Worm (Caenorhabditis elegans) whole organism, L1 larva: Measurements from ENCODE around the gene F10A3.12.

ENCODE experiments used
- hpl-2 ChIP-seq: fragments of 150-350 bp; optimal IDR thresholded peaks from 2 replicates; lab custom pipeline; 2014; ENCODE audit warnings: missing biosample characterization, missing genetic modification reagents, missing genetic modification characterization
- lsy-2 ChIP-seq, 2 experiments: fragments of 150-350 bp; optimal IDR thresholded peaks; 2 replicates each; lab custom pipeline; 2014; ENCODE audit warnings: missing biosample characterization in 2 of 2, missing genetic modification characterization in 2 of 2
- skn-1 ChIP-seq: fragments of 150-350 bp; optimal IDR thresholded peaks from 2 replicates; lab custom pipeline; 2014; ENCODE audit warnings: missing biosample characterization, missing genetic modification characterization
- sptf-1 ChIP-seq: fragments of 150-350 bp; optimal IDR thresholded peaks from 2 replicates; lab custom pipeline; 2014; ENCODE audit warnings: missing biosample characterization, missing genetic modification characterization
- ztf-4 ChIP-seq: fragments of 150-350 bp; optimal IDR thresholded peaks from 2 replicates; lab custom pipeline; 2014; ENCODE audit warnings: missing biosample characterization, missing genetic modification characterization

ce11 chrV:16114237-16114636 lies 49.6 kb upstream of the F10A3.12 start, which contains the start of gene srxa-16:
- no peak for TF ChIP-seq hpl-2 (GFP tag; lab: Kevin White, UChicago)
- TF ChIP-seq ztf-4 (tag; lab: Kevin White, UChicago) = no peak
- no peak for TF ChIP-seq sptf-1 (tag; lab: Kevin White, UChicago)
- no peak for TF ChIP-seq skn-1
- no peak for TF ChIP-seq lsy-2 (tag; optimal IDR thresholded peaks at IDR 0.05; lab: Kevin White, UChicago)
